Worm (Caenorhabditis elegans) whole organism, L3 larva: Measurements from ENCODE around the gene col-142.

Experiments
- aly-2 ChIP-seq: fragments of 150-350 bp; optimal IDR thresholded peaks from 2 replicates; lab custom pipeline; 2014; ENCODE audit warnings: missing biosample characterization, missing genetic modification characterization
- ceh-9 ChIP-seq: sonication (generic microtip); optimal IDR thresholded peaks from 2 replicates; lab custom pipeline; 2018; ENCODE audit warnings: missing biosample characterization, missing genetic modification characterization
- egl-27 ChIP-seq: sonication (generic microtip); optimal IDR thresholded peaks from 4 replicates; lab custom pipeline; 2017; ENCODE audit warnings: missing biosample characterization, missing genetic modification reagents, missing genetic modification characterization
- elt-2 ChIP-seq: sonication (generic microtip); optimal IDR thresholded peaks from 2 replicates; lab custom pipeline; 2016; ENCODE audit warnings: missing genetic modification reagents, mild to moderate bottlenecking, missing genetic modification characterization, missing compliant biosample characterization
- ztf-11 ChIP-seq: fragments of 150-350 bp; optimal IDR thresholded peaks from 2 replicates; lab custom pipeline; 2014; ENCODE audit warnings: missing biosample characterization, missing genetic modification characterization

DNA sequence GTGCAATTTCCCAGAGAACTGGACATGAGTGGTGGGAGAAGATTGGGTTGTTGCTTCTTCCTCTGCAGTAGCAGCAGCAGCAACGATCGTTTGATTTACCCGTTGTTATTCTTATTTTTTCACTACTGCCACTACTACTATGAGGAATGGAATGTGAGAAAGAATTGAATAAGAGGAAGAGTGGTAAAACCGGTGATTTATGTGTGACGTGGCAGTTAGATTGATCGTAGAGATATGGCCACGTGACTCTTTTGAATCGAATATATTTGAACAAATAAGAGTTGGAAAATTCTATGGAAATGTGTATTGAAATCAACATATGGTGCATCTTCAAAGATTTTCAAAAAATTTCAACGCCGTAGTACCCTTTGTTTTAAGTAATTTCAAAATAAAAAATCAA is 34.7 kb upstream of the col-142 start:
- no peak for TF ChIP-seq elt-2 (tag; lab: Kevin White, UChicago)
- TF ChIP-seq ztf-11: no peak
- TF ChIP-seq aly-2 (tag; lab: Kevin White, UChicago): no peak
- TF ChIP-seq ceh-9 (tag; lab: Kevin White, UChicago): no peak
- TF ChIP-seq egl-27 (tag; lab: Kevin White, UChicago): no peak
